Worm (Caenorhabditis elegans) whole organism, young adult: ENCODE measurements around the gene pax-3.
A peak's percentile ranks its signal among the peaks of the same experiment; 100 is the strongest.

Experiments
- B0019.2 ChIP-seq: fragments of 200-800 bp; sonication (Bioruptor generic); conservative IDR thresholded peaks from 2 replicates; pipeline ENCODE4 v1.3.6; 2022; ENCODE audit warnings: missing genetic modification reagents, missing genetic modification characterization, missing compliant biosample characterization
- C06A6.2 ChIP-seq: fragments of 200-800 bp; sonication (Bioruptor generic); conservative IDR thresholded peaks from 2 replicates; pipeline ENCODE4 v1.3.6; 2022; ENCODE audit warnings: missing genetic modification characterization, missing compliant biosample characterization
- C17E4.6 ChIP-seq: fragments of 200-800 bp; sonication (Bioruptor generic); IDR thresholded peaks from 2 replicates; pipeline ENCODE4 v1.3.6; 2022; ENCODE audit warnings: missing genetic modification reagents, missing genetic modification characterization, missing compliant biosample characterization
- D2030.7 ChIP-seq: fragments of 200-800 bp; sonication (Bioruptor generic); IDR thresholded peaks from 2 replicates; pipeline ENCODE4 v1.3.6; 2022; ENCODE audit warnings: missing genetic modification reagents, missing genetic modification characterization, missing compliant biosample characterization
- F22D6.2 ChIP-seq: sonication (generic microtip); optimal IDR thresholded peaks from 2 replicates; lab custom pipeline; 2016; ENCODE audit warnings: mild to moderate bottlenecking, missing genetic modification characterization, missing compliant biosample characterization
- F33H1.4 ChIP-seq: fragments of 200-800 bp; sonication (Bioruptor generic); IDR thresholded peaks from 2 replicates; pipeline ENCODE4 v1.3.6; 2022; ENCODE audit warnings: missing genetic modification reagents, missing genetic modification characterization, missing compliant biosample characterization
- T07F8.4 ChIP-seq: sonication (generic microtip); optimal IDR thresholded peaks from 2 replicates; lab custom pipeline; 2016; ENCODE audit warnings: mild to moderate bottlenecking, missing genetic modification characterization, moderate library complexity, missing compliant biosample characterization
- T26A5.8 ChIP-seq: sonication (generic microtip); optimal IDR thresholded peaks from 2 replicates; lab custom pipeline; 2016; ENCODE audit warnings: missing genetic modification characterization, missing compliant biosample characterization
- Y53G8AR.9 ChIP-seq: fragments of 200-800 bp; sonication (Bioruptor generic); conservative IDR thresholded peaks from 2 replicates; pipeline ENCODE4 v1.3.6; 2022; ENCODE audit warnings: missing genetic modification reagents, missing genetic modification characterization, missing compliant biosample characterization
- Y95B8A.8 ChIP-seq: fragments of 200-800 bp; sonication (Bioruptor generic); IDR thresholded peaks from 2 replicates; pipeline ENCODE4 v1.3.6; 2022; ENCODE audit warnings: missing genetic modification reagents, missing genetic modification characterization, missing compliant biosample characterization
- akir-1 ChIP-seq: fragments of 200-800 bp; sonication (Bioruptor generic); optimal IDR thresholded peaks from 2 replicates; lab custom pipeline; 2018; ENCODE audit warnings: mild to moderate bottlenecking, missing genetic modification characterization, moderate library complexity, missing compliant biosample characterization
- atf-7 ChIP-seq: sonication (generic microtip); optimal IDR thresholded peaks from 2 replicates; lab custom pipeline; 2017; ENCODE audit warnings: mild to moderate bottlenecking, missing genetic modification characterization, missing compliant biosample characterization
- attf-3 ChIP-seq: fragments of 200-800 bp; sonication (Bioruptor generic); conservative IDR thresholded peaks from 2 replicates; pipeline ENCODE4 v1.3.6; 2022; ENCODE audit warnings: missing genetic modification reagents, missing genetic modification characterization, missing compliant biosample characterization
- bed-1 ChIP-seq: fragments of 200-800 bp; sonication (Bioruptor generic); IDR thresholded peaks from 2 replicates; pipeline ENCODE4 v1.3.6; 2022; ENCODE audit warnings: missing genetic modification reagents, missing genetic modification characterization, missing compliant biosample characterization
- bed-2 ChIP-seq: fragments of 200-800 bp; sonication (Bioruptor generic); IDR thresholded peaks from 2 replicates; pipeline ENCODE4 v1.3.6; 2022; ENCODE audit warnings: missing genetic modification reagents, missing genetic modification characterization, missing compliant biosample characterization
- cebp-2 ChIP-seq: fragments of 200-800 bp; sonication (Bioruptor generic); IDR thresholded peaks from 2 replicates; pipeline ENCODE4 v1.3.6; 2022; ENCODE audit warnings: missing genetic modification characterization, missing compliant biosample characterization
- ceh-27 ChIP-seq: fragments of 200-800 bp; sonication (Bioruptor generic); optimal IDR thresholded peaks from 2 replicates; lab custom pipeline; 2018; ENCODE audit warnings: mild to moderate bottlenecking, missing genetic modification characterization, moderate library complexity, missing compliant biosample characterization
- ceh-40 ChIP-seq: fragments of 200-800 bp; sonication (Bioruptor generic); IDR thresholded peaks from 2 replicates; pipeline ENCODE4 v1.3.6; 2022; ENCODE audit warnings: missing genetic modification characterization, missing compliant biosample characterization
- ceh-91 ChIP-seq: fragments of 200-800 bp; sonication (Bioruptor generic); IDR thresholded peaks from 2 replicates; pipeline ENCODE4 v1.3.6; 2022; ENCODE audit warnings: missing genetic modification reagents, missing genetic modification characterization, missing compliant biosample characterization
- die-1 ChIP-seq: sonication (generic microtip); optimal IDR thresholded peaks from 2 replicates; lab custom pipeline; 2016; ENCODE audit warnings: missing genotype, mild to moderate bottlenecking, missing genetic modification characterization, missing compliant biosample characterization
- dpl-1 ChIP-seq: fragments of 150-350 bp; optimal IDR thresholded peaks from 2 replicates; lab custom pipeline; 2014; ENCODE audit warnings: missing biosample characterization, missing genetic modification reagents, missing genetic modification characterization
- egl-18 ChIP-seq: fragments of 200-800 bp; sonication (Bioruptor generic); IDR thresholded peaks from 2 replicates; pipeline ENCODE4 v1.3.6; 2022; ENCODE audit warnings: missing genetic modification reagents, missing genetic modification characterization, missing compliant biosample characterization
- egl-44 ChIP-seq: fragments of 200-800 bp; sonication (Bioruptor generic); IDR thresholded peaks from 2 replicates; pipeline ENCODE4 v1.3.6; 2022; ENCODE audit warnings: missing genetic modification reagents, missing genetic modification characterization, missing compliant biosample characterization
- egrh-3 ChIP-seq: fragments of 200-800 bp; sonication (Bioruptor generic); IDR thresholded peaks from 2 replicates; pipeline ENCODE4 v1.3.6; 2022; ENCODE audit warnings: missing genetic modification reagents, missing genetic modification characterization, missing compliant biosample characterization
- ekl-4 ChIP-seq: fragments of 200-800 bp; sonication (Bioruptor generic); IDR thresholded peaks from 2 replicates; pipeline ENCODE4 v1.3.6; 2022; ENCODE audit warnings: missing genetic modification reagents, missing genetic modification characterization, missing compliant biosample characterization
- him-1 ChIP-seq: sonication (generic microtip); optimal IDR thresholded peaks from 2 replicates; lab custom pipeline; 2016; ENCODE audit warnings: missing genotype, missing genetic modification reagents, missing genetic modification characterization, missing compliant biosample characterization
- hlh-12 ChIP-seq: sonication (generic microtip); optimal IDR thresholded peaks from 2 replicates; lab custom pipeline; 2016; ENCODE audit warnings: missing genetic modification characterization, missing compliant biosample characterization
- hmg-1.2 ChIP-seq: fragments of 200-800 bp; sonication (Bioruptor generic); IDR thresholded peaks from 2 replicates; pipeline ENCODE4 v1.3.6; 2022; ENCODE audit warnings: missing genetic modification reagents, missing genetic modification characterization, missing compliant biosample characterization
- let-607 ChIP-seq, 2 experiments: fragments of 200-800 bp in 1 of 2; sonication (Bioruptor generic) in 1 of 2; sonication (generic microtip) in 1 of 2; optimal IDR thresholded peaks; 2 replicates each; lab custom pipeline; 2016 to 2018; ENCODE audit warnings: mild to moderate bottlenecking in 2 of 2, missing compliant biosample characterization in 2 of 2, missing genetic modification characterization in 2 of 2, moderate library complexity in 2 of 2, missing genotype in 1 of 2
- lin-26 ChIP-seq: fragments of 200-800 bp; sonication (Bioruptor generic); IDR thresholded peaks from 2 replicates; pipeline ENCODE4 v1.3.6; 2022; ENCODE audit warnings: missing genetic modification reagents, missing genetic modification characterization, missing compliant biosample characterization
- lin-40 ChIP-seq: sonication (generic microtip); optimal IDR thresholded peaks from 2 replicates; lab custom pipeline; 2016; ENCODE audit warnings: missing genetic modification characterization, mild to moderate bottlenecking, missing compliant biosample characterization, missing genotype, missing genetic modification reagents
- madf-10 ChIP-seq: sonication (generic microtip); optimal IDR thresholded peaks from 2 replicates; lab custom pipeline; 2016; ENCODE audit warnings: mild to moderate bottlenecking, missing genetic modification characterization, missing compliant biosample characterization
- madf-8 ChIP-seq: fragments of 200-800 bp; sonication (Bioruptor generic); conservative IDR thresholded peaks from 2 replicates; pipeline ENCODE4 v1.3.6; 2022; ENCODE audit warnings: missing genetic modification reagents, missing genetic modification characterization, missing compliant biosample characterization
- mcd-1 ChIP-seq: fragments of 200-800 bp; sonication (Bioruptor generic); IDR thresholded peaks from 2 replicates; pipeline ENCODE4 v1.3.6; 2022; ENCODE audit warnings: missing genetic modification reagents, missing genetic modification characterization, missing compliant biosample characterization
- mes-4 ChIP-seq: sonication (generic microtip); optimal IDR thresholded peaks from 2 replicates; lab custom pipeline; 2016; ENCODE audit warnings: missing genotype, missing genetic modification characterization, missing compliant biosample characterization
- mxl-1 ChIP-seq: sonication (generic microtip); optimal IDR thresholded peaks from 2 replicates; lab custom pipeline; 2016; ENCODE audit warnings: missing genetic modification characterization, missing compliant biosample characterization
- nfya-1 ChIP-seq: sonication (generic microtip); optimal IDR thresholded peaks from 2 replicates; lab custom pipeline; 2017; ENCODE audit warnings: antibody characterized with exemption, missing compliant biosample characterization, missing genetic modification characterization, borderline replicate concordance; ENCODE audit not compliant: insufficient read depth
- nhr-120 ChIP-seq: fragments of 200-800 bp; sonication (Bioruptor generic); IDR thresholded peaks from 2 replicates; pipeline ENCODE4 v1.3.6; 2022; ENCODE audit warnings: missing genetic modification characterization, missing compliant biosample characterization
- rcor-1 ChIP-seq: fragments of 200-800 bp; sonication (Bioruptor generic); IDR thresholded peaks from 2 replicates; pipeline ENCODE4 v1.3.6; 2022; ENCODE audit warnings: missing genetic modification reagents, missing genetic modification characterization, missing compliant biosample characterization
- repo-1 ChIP-seq: sonication (generic microtip); optimal IDR thresholded peaks from 2 replicates; lab custom pipeline; 2017; ENCODE audit warnings: mild to moderate bottlenecking, missing genetic modification characterization, missing compliant biosample characterization
- sptf-2 ChIP-seq: fragments of 200-800 bp; sonication (Bioruptor generic); optimal IDR thresholded peaks from 2 replicates; lab custom pipeline; 2018; ENCODE audit warnings: mild to moderate bottlenecking, missing genetic modification characterization, missing compliant biosample characterization
- tbp1 ChIP-seq: fragments of 200-800 bp; sonication (Bioruptor generic); optimal IDR thresholded peaks from 2 replicates; lab custom pipeline; 2018; ENCODE audit warnings: mild to moderate bottlenecking, missing genetic modification characterization, missing compliant biosample characterization
- tbx-9 ChIP-seq: sonication (generic microtip); optimal IDR thresholded peaks from 2 replicates; lab custom pipeline; 2016; ENCODE audit warnings: borderline replicate concordance, missing genetic modification characterization, inconsistent platforms, missing compliant biosample characterization
- tlf-1 ChIP-seq: fragments of 200-800 bp; sonication (Bioruptor generic); optimal IDR thresholded peaks from 2 replicates; lab custom pipeline; 2018; ENCODE audit warnings: mild to moderate bottlenecking, missing genetic modification characterization, missing compliant biosample characterization
- unc-62 ChIP-seq: fragments of 150-350 bp; optimal IDR thresholded peaks from 2 replicates; lab custom pipeline; 2014; ENCODE audit warnings: missing biosample characterization, missing genetic modification reagents, missing genetic modification characterization
- zim-3 ChIP-seq: sonication (generic microtip); optimal IDR thresholded peaks from 2 replicates; lab custom pipeline; 2017; ENCODE audit warnings: mild to moderate bottlenecking, missing genetic modification characterization, moderate library complexity, missing compliant biosample characterization
- ztf-22 ChIP-seq: fragments of 200-800 bp; sonication (Bioruptor generic); optimal IDR thresholded peaks from 2 replicates; lab custom pipeline; 2018; ENCODE audit warnings: mild to moderate bottlenecking, missing genetic modification characterization, moderate library complexity, missing compliant biosample characterization
- ztf-26 ChIP-seq: sonication (generic microtip); optimal IDR thresholded peaks from 2 replicates; lab custom pipeline; 2017; ENCODE audit warnings: missing genetic modification characterization, missing compliant biosample characterization
- ztf-6 ChIP-seq: fragments of 200-800 bp; sonication (Bioruptor generic); IDR thresholded peaks from 2 replicates; pipeline ENCODE4 v1.3.6; 2022; ENCODE audit warnings: missing genetic modification reagents, missing genetic modification characterization, missing compliant biosample characterization

Gene pax-3

ce11 chrII:10197091-10197675, 50.8 kb downstream of the pax-3 start, which contains the start of gene R05H5.3:
R05H5.3 (plus strand) TSS chrII:10197625.
- TF ChIP-seq ztf-6 (GFP tag; lab: Robert Waterston, UW) (0 out of 2 replicates have a peak, but pooled peaks have one; percentile 36), cebp-2 (GFP tag; lab: Robert Waterston, UW) (no peak), let-607 (tag; optimal IDR thresholded peaks at IDR 0.05; lab: Kevin White, UChicago) (no peak), madf-8 (GFP tag; lab: Robert Waterston, UW) (peak; percentile 91), rcor-1 (GFP tag; lab: Robert Waterston, UW) (no peak; the same call in 1 of the 2 replicates), lin-40 (tag; lab: Kevin White, UChicago) (no peak), nfya-1 (no peak), die-1 (no peak), ekl-4 (peak; percentile 31; the same call in 1 of the 2 replicates), nhr-120 (GFP tag; lab: Robert Waterston, UW) (no peak), lin-26 (GFP tag; lab: Robert Waterston, UW) (no peak), C06A6.2 (GFP tag; lab: Robert Waterston, UW) (no peak), C17E4.6 (GFP tag; lab: Robert Waterston, UW) (peak; percentile 69; the same call in 1 of the 2 replicates), T07F8.4 (no peak), Y53G8AR.9 (GFP tag; lab: Robert Waterston, UW) (no peak), unc-62 (GFP tag; lab: Kevin White, UChicago) (no peak), him-1 (peak; percentile 74), mxl-1 (no peak), tbx-9 (no peak), egl-18 (GFP tag; lab: Robert Waterston, UW) (no peak), dpl-1 (GFP tag; lab: Kevin White, UChicago) (peak; percentile 91), bed-1 (GFP tag; lab: Robert Waterston, UW) (no peak), atf-7 (tag; lab: Kevin White, UChicago) (no peak), F22D6.2 (tag; lab: Kevin White, UChicago) (no peak), tlf-1 (GFP tag; lab: Kevin White, UChicago) (peak; percentile 58), akir-1 (GFP tag; lab: Kevin White, UChicago) (no peak), hlh-12 (tag; lab: Kevin White, UChicago) (no peak), ceh-91 (peak; percentile 94), ceh-27 (GFP tag; lab: Kevin White, UChicago) (no peak), mcd-1 (GFP tag; lab: Robert Waterston, UW) (peak; percentile 90), hmg-1.2 (GFP tag; lab: Robert Waterston, UW) (peak; percentile 66; the same call in 1 of the 2 replicates), F33H1.4 (GFP tag; lab: Robert Waterston, UW) (peak; percentile 79), tbp1 (peak; percentile 57), bed-2 (GFP tag; lab: Robert Waterston, UW) (peak; percentile 50; the same call in 1 of the 2 replicates), mes-4 (tag; lab: Kevin White, UChicago) (no peak), D2030.7 (peak; percentile 96), zim-3 (tag; lab: Kevin White, UChicago) (no peak), repo-1 (tag; lab: Kevin White, UChicago) (no peak), T26A5.8 (tag; lab: Kevin White, UChicago) (no peak), egl-44 (GFP tag; lab: Robert Waterston, UW) (no peak), Y95B8A.8 (GFP tag; lab: Robert Waterston, UW) (peak; percentile 75), B0019.2 (GFP tag; lab: Robert Waterston, UW) (peak; percentile 90), ceh-40 (no peak), egrh-3 (GFP tag; lab: Robert Waterston, UW) (peak; percentile 64), ztf-22 (GFP tag; lab: Kevin White, UChicago) (no peak), ztf-26 (tag; lab: Kevin White, UChicago) (no peak), attf-3 (peak; percentile 72), sptf-2 (no peak), madf-10 (tag; lab: Kevin White, UChicago) (peak; percentile 40)
